Worm (Caenorhabditis elegans) whole organism, young adult: ENCODE measurements around the gene gbf-1.
"Not testable (repeated sequence)": the region's sequence is repeated elsewhere in the genome, so short reads cannot be mapped to it uniquely, and the experiment has no call there.

Source experiments
- B0261.1 ChIP-seq: sonication (generic microtip); optimal IDR thresholded peaks from 2 replicates; lab custom pipeline; 2016; ENCODE audit warnings: mild to moderate bottlenecking, missing genetic modification characterization, moderate library complexity, missing compliant biosample characterization
- F39B2.1 ChIP-seq: fragments of 200-800 bp; sonication (Bioruptor generic); IDR thresholded peaks from 2 replicates; pipeline ENCODE4 v1.3.6; 2022; ENCODE audit warnings: missing genetic modification reagents, missing genetic modification characterization, missing compliant biosample characterization
- F52B5.7 ChIP-seq: sonication (generic microtip); optimal IDR thresholded peaks from 2 replicates; lab custom pipeline; 2016; ENCODE audit warnings: mild to moderate bottlenecking, missing genetic modification characterization, missing compliant biosample characterization
- F55B11.4 ChIP-seq: sonication (generic microtip); optimal IDR thresholded peaks from 2 replicates; lab custom pipeline; 2016; ENCODE audit warnings: missing compliant biosample characterization, missing genetic modification characterization, borderline replicate concordance; ENCODE audit not compliant: insufficient read depth
- K11D2.4 ChIP-seq: fragments of 200-800 bp; sonication (Bioruptor generic); IDR thresholded peaks from 2 replicates; pipeline ENCODE4 v1.3.6; 2022; ENCODE audit warnings: missing genetic modification reagents, missing genetic modification characterization, missing compliant biosample characterization
- T07F8.4 ChIP-seq: sonication (generic microtip); optimal IDR thresholded peaks from 2 replicates; lab custom pipeline; 2016; ENCODE audit warnings: mild to moderate bottlenecking, missing genetic modification characterization, moderate library complexity, missing compliant biosample characterization
- Y53F4B.3 ChIP-seq: fragments of 200-800 bp; sonication (Bioruptor generic); IDR thresholded peaks from 2 replicates; pipeline ENCODE4 v1.3.6; 2022; ENCODE audit warnings: missing genetic modification reagents, missing genetic modification characterization, missing compliant biosample characterization
- ama-1 ChIP-seq, 3 experiments: fragments of 150-350 bp in 1 of 3; sonication (generic microtip) in 2 of 3; optimal IDR thresholded peaks; 2 replicates each; lab custom pipeline; 2014 to 2018; ENCODE audit warnings: missing biosample characterization in 2 of 3, missing genetic modification characterization in 2 of 3, missing genetic modification reagents in 2 of 3
- attf-5 ChIP-seq: fragments of 200-800 bp; sonication (Bioruptor generic); optimal IDR thresholded peaks from 2 replicates; lab custom pipeline; 2018; ENCODE audit warnings: mild to moderate bottlenecking, missing genetic modification characterization, missing compliant biosample characterization
- bed-2 ChIP-seq: fragments of 200-800 bp; sonication (Bioruptor generic); IDR thresholded peaks from 2 replicates; pipeline ENCODE4 v1.3.6; 2022; ENCODE audit warnings: missing genetic modification reagents, missing genetic modification characterization, missing compliant biosample characterization
- cebp-1 ChIP-seq, 2 experiments: fragments of 200-800 bp in 1 of 2; sonication (Bioruptor generic) in 1 of 2; sonication (generic microtip) in 1 of 2; IDR thresholded peaks in 1 of 2; optimal IDR thresholded peaks in 1 of 2; 2 replicates each; pipeline versions ENCODE4 v1.3.6 to Lab custom; 2017 to 2022; ENCODE audit warnings: missing compliant biosample characterization in 2 of 2, missing genetic modification characterization in 2 of 2, mild to moderate bottlenecking in 1 of 2, missing genetic modification reagents in 1 of 2, moderate library complexity in 1 of 2
- ceh-58 ChIP-seq: fragments of 200-800 bp; sonication (Bioruptor generic); IDR thresholded peaks from 2 replicates; pipeline ENCODE4 v1.3.6; 2022; ENCODE audit warnings: missing genetic modification characterization, missing compliant biosample characterization
- let-607 ChIP-seq, 2 experiments: fragments of 200-800 bp in 1 of 2; sonication (Bioruptor generic) in 1 of 2; sonication (generic microtip) in 1 of 2; optimal IDR thresholded peaks; 2 replicates each; lab custom pipeline; 2016 to 2018; ENCODE audit warnings: mild to moderate bottlenecking in 2 of 2, missing compliant biosample characterization in 2 of 2, missing genetic modification characterization in 2 of 2, moderate library complexity in 2 of 2, missing genotype in 1 of 2
- lin-40 ChIP-seq: sonication (generic microtip); optimal IDR thresholded peaks from 2 replicates; lab custom pipeline; 2016; ENCODE audit warnings: missing genetic modification characterization, mild to moderate bottlenecking, missing compliant biosample characterization, missing genotype, missing genetic modification reagents
- madf-8 ChIP-seq: fragments of 200-800 bp; sonication (Bioruptor generic); conservative IDR thresholded peaks from 2 replicates; pipeline ENCODE4 v1.3.6; 2022; ENCODE audit warnings: missing genetic modification reagents, missing genetic modification characterization, missing compliant biosample characterization
- mes-4 ChIP-seq: sonication (generic microtip); optimal IDR thresholded peaks from 2 replicates; lab custom pipeline; 2016; ENCODE audit warnings: missing genotype, missing genetic modification characterization, missing compliant biosample characterization
- nfya-2 ChIP-seq: fragments of 200-800 bp; sonication (Bioruptor generic); IDR thresholded peaks from 2 replicates; pipeline ENCODE4 v1.3.6; 2022; ENCODE audit warnings: missing genetic modification reagents, missing genetic modification characterization, missing compliant biosample characterization
- nfyb-1 ChIP-seq: fragments of 200-800 bp; sonication (Bioruptor generic); IDR thresholded peaks from 2 replicates; pipeline ENCODE4 v1.3.6; 2022; ENCODE audit warnings: missing genetic modification reagents, missing genetic modification characterization, missing compliant biosample characterization
- rcor-1 ChIP-seq: fragments of 200-800 bp; sonication (Bioruptor generic); IDR thresholded peaks from 2 replicates; pipeline ENCODE4 v1.3.6; 2022; ENCODE audit warnings: missing genetic modification reagents, missing genetic modification characterization, missing compliant biosample characterization
- repo-1 ChIP-seq: sonication (generic microtip); optimal IDR thresholded peaks from 2 replicates; lab custom pipeline; 2017; ENCODE audit warnings: mild to moderate bottlenecking, missing genetic modification characterization, missing compliant biosample characterization
- snpc-4 ChIP-seq, 5 experiments: fragments of 150-350 bp in 1 of 5; sonication (generic microtip) in 4 of 5; optimal IDR thresholded peaks; 2 replicates each; lab custom pipeline; 2014 to 2018; ENCODE audit warnings: missing genetic modification characterization in 5 of 5, missing biosample characterization in 3 of 5, antibody characterized with exemption in 2 of 5, mild to moderate bottlenecking in 2 of 5, missing compliant biosample characterization in 2 of 5, missing genotype in 2 of 5, moderate library complexity in 2 of 5, missing genetic modification reagents in 1 of 5
- unc-62 ChIP-seq: fragments of 150-350 bp; optimal IDR thresholded peaks from 2 replicates; lab custom pipeline; 2014; ENCODE audit warnings: missing biosample characterization, missing genetic modification reagents, missing genetic modification characterization
- zfh-2 ChIP-seq: fragments of 200-800 bp; sonication (Bioruptor generic); conservative IDR thresholded peaks from 2 replicates; pipeline ENCODE4 v1.3.6; 2022; ENCODE audit warnings: missing genetic modification reagents, missing genetic modification characterization, missing compliant biosample characterization
- zim-3 ChIP-seq: sonication (generic microtip); optimal IDR thresholded peaks from 2 replicates; lab custom pipeline; 2017; ENCODE audit warnings: mild to moderate bottlenecking, missing genetic modification characterization, moderate library complexity, missing compliant biosample characterization
- ztf-18 ChIP-seq: sonication (generic microtip); optimal IDR thresholded peaks from 2 replicates; lab custom pipeline; 2016; ENCODE audit warnings: missing genotype, mild to moderate bottlenecking, missing genetic modification characterization, missing compliant biosample characterization
- ztf-26 ChIP-seq: sonication (generic microtip); optimal IDR thresholded peaks from 2 replicates; lab custom pipeline; 2017; ENCODE audit warnings: missing genetic modification characterization, missing compliant biosample characterization
- ztf-28 ChIP-seq: fragments of 200-800 bp; sonication (Bioruptor generic); IDR thresholded peaks from 2 replicates; pipeline ENCODE4 v1.3.6; 2022; ENCODE audit warnings: missing genetic modification reagents, missing genetic modification characterization, missing compliant biosample characterization
- ztf-3 ChIP-seq: fragments of 200-800 bp; sonication (Bioruptor generic); optimal IDR thresholded peaks from 2 replicates; lab custom pipeline; 2018; ENCODE audit warnings: mild to moderate bottlenecking, missing genetic modification characterization, missing compliant biosample characterization

The gbf-1 gene

DNA sequence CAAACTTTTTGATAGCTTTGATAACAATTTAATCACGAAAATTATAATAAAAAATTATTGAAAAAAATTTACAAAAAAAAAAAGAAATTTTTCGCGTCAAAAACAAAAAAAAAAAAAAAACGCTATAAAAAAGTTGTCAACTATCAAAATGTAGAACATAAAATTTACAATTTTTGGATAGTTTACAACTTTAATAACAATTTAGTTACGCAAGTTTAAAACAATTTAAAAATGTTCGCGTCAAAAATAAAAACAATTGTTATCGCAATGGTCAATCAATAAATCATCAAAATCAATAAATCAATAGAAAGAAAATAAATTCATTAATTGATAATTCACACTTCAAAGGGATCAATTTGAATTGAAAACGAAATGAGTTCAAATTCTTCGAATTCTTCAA is 13.9 kb upstream of the gbf-1 start, which contains the start of gene C24H11.1:
TSS of gene C24H11.1 (plus strand) at position 301 of the 400 bp plus-strand sequence.
- not testable (repeated sequence) for TF ChIP-seq nfyb-1; ztf-18 (tag; lab: Kevin White, UChicago); K11D2.4

DNA sequence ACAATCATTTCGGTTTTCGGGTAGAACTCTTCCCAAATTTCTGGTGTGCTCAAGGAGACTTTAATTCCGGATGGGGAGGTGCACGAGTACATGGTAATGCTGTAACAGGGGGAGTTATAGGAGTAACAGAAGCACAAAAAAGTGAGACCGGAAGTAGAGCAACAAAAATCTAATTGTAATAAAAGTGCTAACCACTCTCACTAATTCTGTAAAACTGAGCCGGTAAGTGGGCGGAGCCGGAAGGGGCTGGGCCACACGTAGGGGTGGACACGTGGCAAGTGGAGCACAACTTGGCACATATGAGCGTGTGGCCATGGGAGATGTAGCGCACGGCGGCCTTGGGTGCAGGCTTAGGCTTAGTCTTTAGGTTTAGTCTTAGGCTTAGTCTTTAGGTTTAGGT is 12.5 kb upstream of the gbf-1 start, which contains the start of gene tbx-38:
TSS of gene tbx-38 (minus strand) at position 101 of the 400 bp plus-strand sequence.
- no peak for TF ChIP-seq rcor-1
- no peak for TF ChIP-seq unc-62 (GFP tag; lab: Kevin White, UChicago)
- TF ChIP-seq nfya-2 (GFP tag; lab: Robert Waterston, UW) = no peak
- TF ChIP-seq zfh-2 (GFP tag; lab: Robert Waterston, UW) = 0 out of 2 replicates have a peak, but pooled peaks have one; percentile 36
- TF ChIP-seq ztf-26 (tag; lab: Kevin White, UChicago) = no peak

DNA sequence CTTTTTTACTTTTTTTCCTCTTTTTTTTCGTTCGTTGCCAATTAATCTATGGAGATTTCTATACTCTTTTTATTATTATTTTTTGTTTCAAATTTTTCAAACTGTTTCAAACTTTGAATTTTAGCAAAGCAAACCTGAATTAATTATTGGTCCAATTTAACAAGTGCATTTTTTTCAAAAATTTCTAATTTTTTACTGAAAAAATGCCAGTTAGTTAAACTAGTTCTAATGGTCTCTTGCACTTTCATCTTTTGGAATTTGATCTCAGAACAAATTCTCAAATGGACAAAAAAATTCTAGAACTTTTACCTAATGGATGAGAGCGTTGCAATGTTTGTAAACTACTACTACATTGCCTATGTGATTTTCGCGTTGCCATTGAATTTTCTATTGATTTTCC is 8.3 kb upstream of the gbf-1 start, which contains the start of gene srd-74:
TSS of gene srd-74 (plus strand) at position 301 of the 400 bp plus-strand sequence.
- TF ChIP-seq madf-8 (GFP tag; lab: Robert Waterston, UW) = no peak
- no peak for TF ChIP-seq ceh-58 (GFP tag; lab: Robert Waterston, UW)
- no peak for TF ChIP-seq mes-4 (tag; lab: Kevin White, UChicago)
- TF ChIP-seq bed-2 = no peak
- no peak for TF ChIP-seq F39B2.1 (GFP tag; lab: Robert Waterston, UW)
- TF ChIP-seq let-607 (tag; optimal IDR thresholded peaks at IDR 0.05; lab: Kevin White, UChicago) = no peak
- TF ChIP-seq snpc-4 (GFP tag; optimal IDR thresholded peaks at IDR 0.05; lab: Kevin White, UChicago) = no peak
- TF ChIP-seq snpc-4 (tag; optimal IDR thresholded peaks at IDR 0.05; lab: Kevin White, UChicago) = no peak
- TF ChIP-seq lin-40 (tag; lab: Kevin White, UChicago) = no peak
- TF ChIP-seq B0261.1 (tag; lab: Kevin White, UChicago) = no peak
- no peak for TF ChIP-seq zfh-2 (GFP tag; lab: Robert Waterston, UW)
- TF ChIP-seq nfya-2 (GFP tag; lab: Robert Waterston, UW) = no peak
- TF ChIP-seq repo-1 = no peak
- TF ChIP-seq, all 124 proteins: peak for 0

DNA sequence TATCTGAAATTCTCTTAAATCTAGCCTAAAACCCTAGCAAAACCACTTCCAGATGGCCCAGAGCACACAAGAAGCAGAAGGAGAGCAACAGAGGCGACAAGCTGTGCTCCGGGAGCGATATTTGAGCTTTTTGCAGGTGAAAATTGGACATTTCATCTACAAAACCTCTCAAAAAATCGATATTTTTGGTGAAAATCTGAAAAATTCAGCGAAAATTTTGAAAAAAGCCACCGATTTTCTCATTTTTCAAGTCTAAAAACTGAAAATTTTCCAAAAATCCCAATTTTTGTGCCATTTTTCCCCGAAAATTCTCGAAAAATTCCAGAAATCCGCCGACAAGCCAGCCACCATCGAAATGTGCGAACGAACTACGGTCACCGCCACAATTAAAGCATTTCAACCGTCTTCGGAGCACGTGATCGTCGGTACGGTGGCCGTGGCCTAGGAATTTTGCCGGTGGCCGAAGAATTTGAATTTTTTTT is 6.7 kb upstream of the gbf-1 start, which contains the start of gene C24H11.5:
TSS of gene C24H11.5 (plus strand) at position 51 of the 482 bp plus-strand sequence.
- TF ChIP-seq ztf-28 (GFP tag; lab: Robert Waterston, UW) = no peak
- no peak for TF ChIP-seq ama-1 (optimal IDR thresholded peaks at IDR 0.05; lab: Kevin White, UChicago)
- no peak for TF ChIP-seq ama-1 (GFP tag; optimal IDR thresholded peaks at IDR 0.05; lab: Kevin White, UChicago)
- TF ChIP-seq Y53F4B.3 (GFP tag; lab: Robert Waterston, UW) = no peak

DNA sequence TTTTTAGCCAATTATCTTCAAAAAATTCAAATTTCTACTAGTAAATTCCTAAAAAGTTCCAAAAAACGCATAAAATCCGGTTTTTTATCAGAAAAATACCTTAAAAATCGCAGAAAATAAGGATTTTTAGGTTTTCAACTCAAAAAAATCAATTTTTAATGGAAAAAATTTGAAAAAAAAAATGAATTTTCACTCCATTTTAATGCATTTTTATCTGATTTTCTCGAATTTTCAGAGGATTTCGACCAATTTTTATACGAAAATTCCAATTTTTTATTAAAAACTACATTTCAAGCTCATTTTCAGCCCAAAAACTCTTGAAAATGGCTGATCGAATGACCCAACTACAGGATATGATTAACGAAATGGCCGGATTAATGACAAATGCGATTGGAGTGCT is 3.8 kb upstream of the gbf-1 start, which contains the start of gene mdt-21:
TSS of gene mdt-21 (plus strand) at position 301 of the 400 bp plus-strand sequence.
- TF ChIP-seq zim-3 (tag; lab: Kevin White, UChicago) (no peak), F55B11.4 (tag; lab: Kevin White, UChicago) (no peak), attf-5 (GFP tag; lab: Kevin White, UChicago) (no peak), ztf-3 (GFP tag; lab: Kevin White, UChicago) (no peak), unc-62 (GFP tag; lab: Kevin White, UChicago) (no peak), F52B5.7 (no peak), T07F8.4 (tag; lab: Kevin White, UChicago) (no peak), cebp-1 (GFP tag; IDR thresholded peaks at IDR 0.05; lab: Robert Waterston, UW) (no peak), cebp-1 (tag; optimal IDR thresholded peaks at IDR 0.05; lab: Kevin White, UChicago) (no peak)
- TF ChIP-seq, all 124 proteins: peak for 0
